Worm (Caenorhabditis elegans) whole organism, L1 larva: ENCODE data around the gene mksr-2.
A peak's percentile ranks its signal among the peaks of the same experiment; 100 is the strongest.

Experiments
- C16A3.4 ChIP-seq: fragments of 150-350 bp; optimal IDR thresholded peaks from 2 replicates; lab custom pipeline; 2014; ENCODE audit warnings: missing biosample characterization, missing genetic modification characterization
- aly-2 ChIP-seq: fragments of 150-350 bp; optimal IDR thresholded peaks from 2 replicates; lab custom pipeline; 2014; ENCODE audit warnings: missing biosample characterization, missing genetic modification characterization
- ama-1 ChIP-seq: fragments of 150-350 bp; optimal IDR thresholded peaks from 2 replicates; lab custom pipeline; 2014
- blmp-1 ChIP-seq: fragments of 150-350 bp; optimal IDR thresholded peaks from 2 replicates; lab custom pipeline; 2014; ENCODE audit warnings: missing biosample characterization, missing genetic modification characterization
- ceh-63 ChIP-seq: fragments of 200-800 bp; sonication (Bioruptor generic); optimal IDR thresholded peaks from 2 replicates; lab custom pipeline; 2018; ENCODE audit warnings: mild to moderate bottlenecking, missing genetic modification characterization, missing compliant biosample characterization
- ceh-8 ChIP-seq: fragments of 200-800 bp; sonication (Bioruptor generic); optimal IDR thresholded peaks from 2 replicates; lab custom pipeline; 2018; ENCODE audit warnings: mild to moderate bottlenecking, missing genetic modification characterization, moderate library complexity, missing compliant biosample characterization
- ceh-82 ChIP-seq, 3 experiments: fragments of 150-350 bp in 1 of 3; sonication (generic microtip) in 2 of 3; optimal IDR thresholded peaks; 2 replicates each; lab custom pipeline; 2014 to 2017; ENCODE audit warnings: missing biosample characterization in 3 of 3, missing genetic modification characterization in 3 of 3
- ceh-88 ChIP-seq: fragments of 200-800 bp; sonication (Bioruptor generic); IDR thresholded peaks from 2 replicates; pipeline ENCODE4 v1.3.6; 2022; ENCODE audit warnings: missing genetic modification characterization, missing compliant biosample characterization
- efl-1 ChIP-seq, 4 experiments: fragments of 150-350 bp; optimal IDR thresholded peaks in 3 of 4; peaks in 1 of 4; 1 replicate in 1 of 4; 2 replicates in 3 of 4; lab custom pipeline; 2014; ENCODE audit warnings: missing biosample characterization in 2 of 4, missing genetic modification characterization in 2 of 4, missing genetic modification reagents in 2 of 4
- egl-27 ChIP-seq, 2 experiments: fragments of 150-350 bp in 1 of 2; sonication (generic microtip); optimal IDR thresholded peaks; 3 replicates each; lab custom pipeline; 2017 to 2018; ENCODE audit warnings: missing biosample characterization in 2 of 2, missing genetic modification characterization in 2 of 2, missing genetic modification reagents in 2 of 2
- elt-3 ChIP-seq, 6 experiments: fragments of 150-350 bp in 1 of 6; sonication (generic microtip); optimal IDR thresholded peaks; 2 replicates each; lab custom pipeline; 2017 to 2018; ENCODE audit warnings: missing biosample characterization in 6 of 6, missing genetic modification characterization in 6 of 6, inconsistent platforms in 1 of 6
- grh-1 ChIP-seq: fragments of 200-800 bp; sonication (Bioruptor generic); IDR thresholded peaks from 2 replicates; pipeline ENCODE4 v1.3.6; 2022; ENCODE audit warnings: missing genetic modification reagents, missing genetic modification characterization, missing compliant biosample characterization
- hlh-17 ChIP-seq: fragments of 200-800 bp; sonication (Bioruptor generic); optimal IDR thresholded peaks from 2 replicates; lab custom pipeline; 2018; ENCODE audit warnings: missing genetic modification characterization, mild to moderate bottlenecking, missing compliant biosample characterization, moderate library complexity, borderline replicate concordance
- hlh-4 ChIP-seq: sonication (generic microtip); optimal IDR thresholded peaks from 2 replicates; lab custom pipeline; 2016; ENCODE audit warnings: mild to moderate bottlenecking, missing genetic modification characterization, missing compliant biosample characterization
- lin-14 ChIP-seq: fragments of 200-800 bp; sonication (Bioruptor generic); optimal IDR thresholded peaks from 2 replicates; lab custom pipeline; 2018; ENCODE audit warnings: mild to moderate bottlenecking, missing genetic modification characterization, moderate library complexity, missing compliant biosample characterization
- lin-15B ChIP-seq: fragments of 150-350 bp; sonication (generic microtip); optimal IDR thresholded peaks from 3 replicates; lab custom pipeline; 2014; ENCODE audit warnings: missing biosample characterization, missing genetic modification characterization
- lin-35 ChIP-seq, 2 experiments: fragments of 150-350 bp; optimal IDR thresholded peaks; 2 replicates each; lab custom pipeline; 2014; ENCODE audit warnings: missing biosample characterization in 2 of 2, missing genetic modification characterization in 2 of 2, missing genetic modification reagents in 2 of 2
- lin-39 ChIP-seq: fragments of 150-350 bp; optimal IDR thresholded peaks from 2 replicates; lab custom pipeline; 2014; ENCODE audit warnings: missing biosample characterization, missing genetic modification reagents, missing genetic modification characterization
- lir-3 ChIP-seq: sonication (generic microtip); optimal IDR thresholded peaks from 2 replicates; lab custom pipeline; 2016; ENCODE audit warnings: mild to moderate bottlenecking, missing genetic modification characterization, moderate library complexity, missing compliant biosample characterization; ENCODE audit not compliant: poor library complexity
- lsy-2 ChIP-seq, 2 experiments: fragments of 150-350 bp; optimal IDR thresholded peaks; 2 replicates each; lab custom pipeline; 2014; ENCODE audit warnings: missing biosample characterization in 2 of 2, missing genetic modification characterization in 2 of 2
- mab-9 ChIP-seq: fragments of 200-800 bp; sonication (Bioruptor generic); IDR thresholded peaks from 2 replicates; pipeline ENCODE4 v1.3.6; 2022; ENCODE audit warnings: missing genetic modification reagents, missing genetic modification characterization, missing compliant biosample characterization
- mdl-1 ChIP-seq, 2 experiments: fragments of 150-350 bp; optimal IDR thresholded peaks; 2 replicates each; lab custom pipeline; 2014 to 2017; ENCODE audit warnings: missing biosample characterization in 2 of 2, missing genetic modification characterization in 2 of 2, inconsistent platforms in 1 of 2
- mep-1 ChIP-seq: fragments of 150-350 bp; optimal IDR thresholded peaks from 2 replicates; lab custom pipeline; 2014; ENCODE audit warnings: missing biosample characterization, missing genetic modification characterization
- nhr-12 ChIP-seq: sonication (generic microtip); optimal IDR thresholded peaks from 2 replicates; lab custom pipeline; 2017; ENCODE audit warnings: missing biosample characterization, missing genetic modification characterization
- nhr-20 ChIP-seq: sonication (generic microtip); optimal IDR thresholded peaks from 2 replicates; lab custom pipeline; 2016; ENCODE audit warnings: mild to moderate bottlenecking, missing genetic modification characterization, missing compliant biosample characterization
- nhr-237 ChIP-seq: fragments of 150-350 bp; optimal IDR thresholded peaks from 2 replicates; lab custom pipeline; 2014; ENCODE audit warnings: missing biosample characterization, missing genetic modification characterization
- nhr-71 ChIP-seq: sonication (generic microtip); optimal IDR thresholded peaks from 2 replicates; lab custom pipeline; 2016; ENCODE audit warnings: mild to moderate bottlenecking, missing genetic modification characterization, moderate library complexity, missing compliant biosample characterization
- rnt-1 ChIP-seq: sonication (generic microtip); optimal IDR thresholded peaks from 2 replicates; lab custom pipeline; 2016; ENCODE audit warnings: mild to moderate bottlenecking, missing genetic modification characterization, moderate library complexity, missing compliant biosample characterization
- snu-23 ChIP-seq: sonication (generic microtip); optimal IDR thresholded peaks from 2 replicates; lab custom pipeline; 2016; ENCODE audit warnings: missing genetic modification characterization, missing compliant biosample characterization
- swsn-7 ChIP-seq: sonication (generic microtip); optimal IDR thresholded peaks from 2 replicates; lab custom pipeline; 2016; ENCODE audit warnings: missing genetic modification characterization, missing compliant biosample characterization
- unc-62 ChIP-seq: fragments of 150-350 bp; optimal IDR thresholded peaks from 2 replicates; lab custom pipeline; 2014; ENCODE audit warnings: missing biosample characterization, missing genetic modification reagents, missing genetic modification characterization
- unc-98 ChIP-seq: fragments of 200-800 bp; sonication (Bioruptor generic); IDR thresholded peaks from 2 replicates; pipeline ENCODE4 v1.3.6; 2022; ENCODE audit warnings: missing genetic modification characterization, missing compliant biosample characterization
- zag-1 ChIP-seq: fragments of 150-350 bp; optimal IDR thresholded peaks from 2 replicates; lab custom pipeline; 2014; ENCODE audit warnings: missing biosample characterization, missing genetic modification characterization
- ztf-11 ChIP-seq, 2 experiments: sonication (generic microtip); optimal IDR thresholded peaks; 2 replicates each; lab custom pipeline; 2016 to 2017; ENCODE audit warnings: missing genetic modification characterization in 2 of 2, missing biosample characterization in 1 of 2, missing compliant biosample characterization in 1 of 2

Gene mksr-2

DNA sequence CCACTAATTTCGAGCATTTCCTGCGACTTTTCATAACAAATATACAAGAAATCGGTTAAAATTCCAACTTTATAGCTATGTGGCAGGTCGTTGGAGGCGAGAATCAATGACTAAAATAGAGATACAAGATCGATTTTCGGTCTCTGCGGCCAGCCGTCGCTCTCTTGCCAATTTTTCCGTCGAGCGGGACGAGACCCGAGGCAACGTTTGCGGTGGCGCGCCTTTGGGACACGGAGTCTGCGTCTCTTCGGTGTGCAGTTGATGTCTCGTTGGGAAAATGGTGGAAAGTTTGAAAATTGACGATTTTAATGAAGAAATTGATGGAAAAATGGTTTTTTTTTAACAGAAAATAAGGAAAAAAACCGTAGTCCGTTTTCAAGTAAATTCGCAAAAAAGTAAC lies 10.4 kb upstream of the mksr-2 start (continued):
- no peak for TF ChIP-seq mab-9 (GFP tag; lab: Robert Waterston, UW)
- TF ChIP-seq nhr-71: peak; percentile 74
- TF ChIP-seq blmp-1: peak; percentile 9
- TF ChIP-seq efl-1 (optimal IDR thresholded peaks at IDR 0.05; lab: Kevin White, UChicago): peak; percentile 74 to 80
- peak; percentile 79 to 97 for TF ChIP-seq efl-1 (GFP tag; optimal IDR thresholded peaks at IDR 0.05 in 1 of 2; lab: Kevin White, UChicago)
- TF ChIP-seq ama-1 (lab: Kevin White, UChicago): no peak
- TF ChIP-seq mdl-1 (tag; optimal IDR thresholded peaks at IDR 0.05; lab: Kevin White, UChicago): peak in 1 of 2 experiments; percentile 29
- TF ChIP-seq lin-14 (GFP tag; lab: Kevin White, UChicago): peak; percentile 83
- TF ChIP-seq lin-39 (tag; lab: Kevin White, UChicago): no peak
- TF ChIP-seq nhr-237 (tag; lab: Kevin White, UChicago): peak; percentile 52
- peak; percentile 84 for TF ChIP-seq snu-23 (GFP tag; lab: Kevin White, UChicago)
- TF ChIP-seq elt-3 (tag; optimal IDR thresholded peaks at IDR 0.05; lab: Kevin White, UChicago): peak in 3 of 6 experiments; percentile 20 to 30 (median 27)
- TF ChIP-seq lsy-2 (tag; optimal IDR thresholded peaks at IDR 0.05; lab: Kevin White, UChicago): peak; percentile 26 to 69
- peak; percentile 16 for TF ChIP-seq mep-1 (tag; lab: Kevin White, UChicago)
- TF ChIP-seq aly-2: no peak
- peak; percentile 81 to 92 for TF ChIP-seq lin-35 (GFP tag; optimal IDR thresholded peaks at IDR 0.05; lab: Kevin White, UChicago)
- TF ChIP-seq ceh-8 (GFP tag; lab: Kevin White, UChicago): no peak
- TF ChIP-seq swsn-7: peak; percentile 31
- TF ChIP-seq C16A3.4 (tag; lab: Kevin White, UChicago): peak; percentile 42
- TF ChIP-seq egl-27 (tag; optimal IDR thresholded peaks at IDR 0.05; lab: Kevin White, UChicago): no peak
- TF ChIP-seq rnt-1 (tag; lab: Kevin White, UChicago): peak; percentile 41
- 0 out of 2 replicates have a peak, but pooled peaks have one; percentile 12 for TF ChIP-seq ceh-88 (GFP tag; lab: Robert Waterston, UW)

DNA sequence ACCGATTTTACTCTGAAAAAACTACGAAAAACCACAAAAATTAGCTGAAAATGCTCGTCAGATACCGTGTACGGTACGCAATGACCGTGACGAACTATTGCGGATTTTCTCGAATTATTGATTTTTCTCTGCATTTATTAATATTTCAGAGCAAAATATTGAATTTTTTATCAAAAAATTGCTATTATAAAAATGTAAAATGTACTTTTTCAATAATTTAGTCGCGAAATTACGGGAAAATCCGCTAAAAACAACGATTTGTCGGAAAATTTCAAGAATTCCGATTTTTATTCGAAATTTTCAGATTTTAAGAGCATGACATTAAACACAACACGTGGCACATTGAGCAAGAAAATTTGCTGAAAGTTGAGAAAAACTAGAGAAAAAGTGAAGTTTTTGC lies 9.9 kb upstream of the mksr-2 start, which contains the start of gene Y38F2AL.12:
Y38F2AL.12 (plus strand) TSS at position 301 of the 400 bp plus-strand sequence.
- no peak for TF ChIP-seq efl-1 (optimal IDR thresholded peaks at IDR 0.05; lab: Kevin White, UChicago)
- peak in 1 of 2 experiments; percentile 28 for TF ChIP-seq efl-1 (GFP tag; optimal IDR thresholded peaks at IDR 0.05 in 1 of 2; lab: Kevin White, UChicago)
- TF ChIP-seq ceh-82 (tag; optimal IDR thresholded peaks at IDR 0.05; lab: Kevin White, UChicago): no peak
- TF ChIP-seq, all 84 proteins: peak for 1

DNA sequence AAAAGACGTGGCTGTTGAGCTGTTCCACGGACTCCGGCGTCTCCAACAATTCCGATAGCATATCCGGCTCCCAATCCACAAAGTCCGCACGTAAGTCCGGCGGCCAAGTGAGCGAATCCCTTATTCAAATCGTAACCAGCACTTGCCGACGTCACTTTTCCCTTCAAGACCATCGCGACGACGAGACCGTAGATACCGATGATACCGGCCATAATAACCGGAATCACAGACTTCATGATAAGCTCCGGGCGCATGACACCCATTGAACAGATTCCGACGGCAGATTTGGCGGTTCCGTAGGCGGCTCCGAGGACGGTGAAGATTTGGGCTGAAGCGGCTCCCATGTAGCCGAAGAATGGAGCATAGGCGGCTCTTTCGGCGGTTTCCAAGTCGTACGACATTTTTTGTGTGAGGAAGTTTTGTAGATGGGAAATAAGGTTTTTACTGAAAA lies 9.2 kb upstream of the mksr-2 start, which contains the start of gene vha-3:
vha-3 (minus strand) TSS at position 401 of the 451 bp plus-strand sequence.
- TF ChIP-seq efl-1 (optimal IDR thresholded peaks at IDR 0.05; lab: Kevin White, UChicago): no peak
- peak in 1 of 2 experiments; percentile 4 for TF ChIP-seq efl-1 (GFP tag; optimal IDR thresholded peaks at IDR 0.05 in 1 of 2; lab: Kevin White, UChicago)
- TF ChIP-seq grh-1 (GFP tag; lab: Robert Waterston, UW): no peak
- no peak for TF ChIP-seq hlh-17
- TF ChIP-seq nhr-12 (tag; lab: Kevin White, UChicago): no peak
- no peak for TF ChIP-seq lin-15B (tag; lab: Kevin White, UChicago)
- no peak for TF ChIP-seq unc-62 (GFP tag; lab: Kevin White, UChicago)
- TF ChIP-seq nhr-20 (tag; lab: Kevin White, UChicago): no peak
- TF ChIP-seq elt-3 (tag; optimal IDR thresholded peaks at IDR 0.05; lab: Kevin White, UChicago): no peak
- TF ChIP-seq lir-3 (tag; lab: Kevin White, UChicago): no peak
- TF ChIP-seq unc-98 (GFP tag; lab: Robert Waterston, UW): no peak
- no peak for TF ChIP-seq hlh-4 (tag; lab: Kevin White, UChicago)
- no peak for TF ChIP-seq ceh-63
- TF ChIP-seq ztf-11 (tag; optimal IDR thresholded peaks at IDR 0.05; lab: Kevin White, UChicago): peak in 1 of 2 experiments; percentile 7
- no peak for TF ChIP-seq zag-1 (tag; lab: Kevin White, UChicago)

DNA sequence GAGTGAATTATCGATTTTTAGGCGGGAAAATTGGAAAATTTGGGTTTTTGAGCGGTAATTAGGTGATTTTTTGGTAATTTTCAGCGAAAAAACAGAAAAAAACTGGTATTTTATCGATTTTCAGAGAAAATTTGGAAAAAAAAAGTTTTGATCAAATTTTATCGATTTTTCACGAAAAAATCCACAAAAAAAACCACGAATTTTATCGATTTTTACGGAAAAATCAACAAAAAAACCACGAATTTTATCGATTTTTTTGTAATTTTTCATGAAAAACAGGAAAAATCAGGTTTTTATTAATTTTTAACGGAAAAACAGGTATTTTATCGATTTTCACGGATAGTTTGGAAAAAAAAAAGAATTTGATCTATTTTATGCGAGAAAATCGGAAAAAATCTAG lies 8.5 kb upstream of the mksr-2 start:
- no peak for TF ChIP-seq blmp-1
